Fruit fly (Drosophila melanogaster): ENCODE measurements around the gene grp.

DNA sequence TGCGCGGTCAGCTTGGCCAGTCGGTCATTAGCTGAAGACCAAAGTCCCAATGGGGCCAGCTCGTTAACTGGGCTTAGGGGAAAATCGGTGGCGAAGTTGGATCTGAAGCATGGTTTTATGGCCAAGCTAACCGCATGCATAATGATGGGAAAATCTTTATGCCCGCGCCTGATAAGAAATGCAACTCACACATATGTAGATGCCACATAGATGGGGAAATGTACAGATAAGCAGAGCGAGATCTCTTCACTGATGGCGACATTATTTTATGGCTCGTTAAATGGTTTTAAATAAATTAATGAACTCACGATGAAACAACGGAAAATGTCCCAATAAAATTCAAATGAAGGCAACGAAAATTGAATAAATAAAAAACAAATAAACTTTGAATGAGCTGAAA, 32.0 kb downstream of the grp start:
- no peak for TF ChIP-seq CG8119 (GFP tag; IDR thresholded peaks at IDR 0.05)
- TF ChIP-seq CG9139 (GFP tag; optimal IDR thresholded peaks at IDR 0.05) = no peak
- no peak for TF ChIP-seq achi (GFP tag; optimal IDR thresholded peaks at IDR 0.05)

Measured in whole organism, prepupa.